Worm (Caenorhabditis elegans) whole organism, L4/young adult: Measurements from ENCODE around the gene glb-34.

Source experiments
- W03F9.2 ChIP-seq: fragments of 150-350 bp; optimal IDR thresholded peaks from 2 replicates; lab custom pipeline; 2014; ENCODE audit warnings: missing biosample characterization, missing genetic modification characterization
- him-1 ChIP-seq: sonication (generic microtip); optimal IDR thresholded peaks from 2 replicates; lab custom pipeline; 2016; ENCODE audit warnings: missing genotype, missing genetic modification reagents, missing genetic modification characterization, missing compliant biosample characterization

ce11 chrIV:14594249-14594648 is 21.7 kb upstream of the glb-34 start:
- TF ChIP-seq W03F9.2 (tag; lab: Kevin White, UChicago), result peak; percentile 64
- no peak for TF ChIP-seq him-1
